Worm (Caenorhabditis elegans): ENCODE data around the gene Y56A3A.6.
A peak's percentile ranks its signal among the peaks of the same experiment; 100 is the strongest.

The Y56A3A.6 gene

ce11 chrIII:11870009-11870408 lies 8.6 kb downstream of the Y56A3A.6 start (continued):
- peak; percentile 55 for TF ChIP-seq ceh-34 (tag; optimal IDR thresholded peaks at IDR 0.05)
- TF ChIP-seq ceh-18 (tag; optimal IDR thresholded peaks at IDR 0.05): peak; percentile 68
- peak; percentile 15 for TF ChIP-seq hlh-15 (tag; optimal IDR thresholded peaks at IDR 0.05)
- TF ChIP-seq pat-9 (tag; optimal IDR thresholded peaks at IDR 0.05): no peak
- peak; percentile 40 for TF ChIP-seq madf-2 (tag; optimal IDR thresholded peaks at IDR 0.05)
- TF ChIP-seq Y22D7AL.16 (tag; optimal IDR thresholded peaks at IDR 0.05): no peak
- TF ChIP-seq fax-1 (tag; optimal IDR thresholded peaks at IDR 0.05): peak; percentile 60
- no peak for TF ChIP-seq che-1 (tag; optimal IDR thresholded peaks at IDR 0.05)
- peak; percentile 94 for TF ChIP-seq ceh-2 (tag; optimal IDR thresholded peaks at IDR 0.05)
- peak; percentile 69 for TF ChIP-seq tbx-7 (tag; optimal IDR thresholded peaks at IDR 0.05)
- TF ChIP-seq ref-2 (tag; optimal IDR thresholded peaks at IDR 0.05): peak; percentile 63
- no peak for TF ChIP-seq fkh-10 (GFP tag; optimal IDR thresholded peaks at IDR 0.05)
- TF ChIP-seq nhr-232 (tag; optimal IDR thresholded peaks at IDR 0.05): no peak
- TF ChIP-seq unc-86 (tag; optimal IDR thresholded peaks at IDR 0.05): no peak
- peak; percentile 92 for TF ChIP-seq ets-4 (tag; optimal IDR thresholded peaks at IDR 0.05)
- TF ChIP-seq dmd-4 (tag; optimal IDR thresholded peaks at IDR 0.05; ENCODE audit: borderline replicate concordance): no peak
- TF ChIP-seq unc-55 (GFP tag; optimal IDR thresholded peaks at IDR 0.05): peak; percentile 59
- peak; percentile 19 for TF ChIP-seq hlh-30 (tag; optimal IDR thresholded peaks at IDR 0.05; ENCODE audit: insufficient read depth)
- TF ChIP-seq elt-2 (tag; optimal IDR thresholded peaks at IDR 0.05): peak; percentile 53
- peak; percentile 47 for TF ChIP-seq gmeb-2 (tag; optimal IDR thresholded peaks at IDR 0.05)
- peak; percentile 95 for TF ChIP-seq rnt-1 (tag; optimal IDR thresholded peaks at IDR 0.05)
- TF ChIP-seq ceh-31 (tag; optimal IDR thresholded peaks at IDR 0.05): peak; percentile 98
- TF ChIP-seq ztf-16 (tag; optimal IDR thresholded peaks at IDR 0.05): no peak
- TF ChIP-seq pag-3 (tag; optimal IDR thresholded peaks at IDR 0.05; ENCODE audit: borderline replicate concordance): no peak
- no peak for TF ChIP-seq elt-4 (tag; optimal IDR thresholded peaks at IDR 0.05)
- TF ChIP-seq F13H6.1 (tag; optimal IDR thresholded peaks at IDR 0.05): peak; percentile 55
- no peak for TF ChIP-seq ceh-22 (tag; optimal IDR thresholded peaks at IDR 0.05)
- no peak for TF ChIP-seq npax-4 (tag; optimal IDR thresholded peaks at IDR 0.05)
- TF ChIP-seq nfya-1 (tag; optimal IDR thresholded peaks at IDR 0.05): peak; percentile 90
- no peak for TF ChIP-seq ceh-45 (GFP tag; IDR thresholded peaks at IDR 0.05)
- peak; percentile 49 for TF ChIP-seq ceh-19 (GFP tag; optimal IDR thresholded peaks at IDR 0.05)
- TF ChIP-seq pros-1 (tag; optimal IDR thresholded peaks at IDR 0.05): peak; percentile 33
- no peak for TF ChIP-seq ceh-30 (tag; optimal IDR thresholded peaks at IDR 0.05)
- no peak for TF ChIP-seq ceh-24 (tag; optimal IDR thresholded peaks at IDR 0.05)
- TF ChIP-seq sox-4 (tag; optimal IDR thresholded peaks at IDR 0.05): no peak
- peak; percentile 41 for TF ChIP-seq pqm-1 (tag; optimal IDR thresholded peaks at IDR 0.05)
- no peak for TF ChIP-seq lin-11 (tag; optimal IDR thresholded peaks at IDR 0.05)
- no peak for TF ChIP-seq ceh-6 (GFP tag; optimal IDR thresholded peaks at IDR 0.05)
- TF ChIP-seq syd-9 (tag; optimal IDR thresholded peaks at IDR 0.05): no peak
- TF ChIP-seq K02D7.2 (tag; optimal IDR thresholded peaks at IDR 0.05): no peak
- no peak for TF ChIP-seq unc-3 (GFP tag; conservative IDR thresholded peaks at IDR 0.05)
- no peak for TF ChIP-seq unc-3 (tag; optimal IDR thresholded peaks at IDR 0.05)
- TF ChIP-seq C38D4.7 (GFP tag; optimal IDR thresholded peaks at IDR 0.05): peak; percentile 12
- no peak for TF ChIP-seq ama-1 (optimal IDR thresholded peaks at IDR 0.05)
- peak; percentile 94 for TF ChIP-seq tbx-2 (tag; optimal IDR thresholded peaks at IDR 0.05)
- TF ChIP-seq sdc-2 (tag; optimal IDR thresholded peaks at IDR 0.05): peak; percentile 32
- peak; percentile 66 for TF ChIP-seq hlh-8 (tag; optimal IDR thresholded peaks at IDR 0.05)
- no peak for TF ChIP-seq sox-2 (GFP tag; IDR thresholded peaks at IDR 0.05)
- peak; percentile 52 for TF ChIP-seq hlh-6 (tag; optimal IDR thresholded peaks at IDR 0.05)
- TF ChIP-seq pha-4 (tag; optimal IDR thresholded peaks at IDR 0.05): no peak
- TF ChIP-seq pha-2 (tag; optimal IDR thresholded peaks at IDR 0.05): peak; percentile 56
- peak; percentile 44 for TF ChIP-seq ceh-14 (tag; optimal IDR thresholded peaks at IDR 0.05)
